Worm (Caenorhabditis elegans) whole organism, midembryonic: ENCODE data around the gene F47G9.4.

Source experiments
- T22C8.4 ChIP-seq: fragments of 200-800 bp; sonication (Bioruptor generic); IDR thresholded peaks from 2 replicates; pipeline ENCODE4 v1.3.6; 2022; ENCODE audit warnings: missing genetic modification characterization, missing compliant biosample characterization
- flt-1 ChIP-seq: fragments of 200-800 bp; sonication (Bioruptor generic); IDR thresholded peaks from 2 replicates; pipeline ENCODE4 v1.3.6; 2022; ENCODE audit warnings: missing genetic modification characterization, missing compliant biosample characterization
- klf-2 ChIP-seq: fragments of 200-800 bp; sonication (Bioruptor generic); conservative IDR thresholded peaks from 2 replicates; pipeline ENCODE4 v1.3.6; 2022; ENCODE audit warnings: missing genetic modification reagents, missing genetic modification characterization, missing compliant biosample characterization
- med-1 ChIP-seq: sonication (generic microtip); optimal IDR thresholded peaks from 2 replicates; lab custom pipeline; 2017; ENCODE audit warnings: missing genetic modification characterization, mild to moderate bottlenecking, missing compliant biosample characterization, antibody characterized with exemption, missing genetic modification reagents; ENCODE audit not compliant: insufficient read depth
- ref-1 ChIP-seq: fragments of 200-800 bp; sonication (Bioruptor generic); conservative IDR thresholded peaks from 2 replicates; pipeline ENCODE4 v1.3.6; 2022; ENCODE audit warnings: missing genetic modification reagents, missing genetic modification characterization, missing compliant biosample characterization
- ztf-23 ChIP-seq: fragments of 200-800 bp; sonication (Bioruptor generic); IDR thresholded peaks from 2 replicates; pipeline ENCODE4 v1.3.6; 2022; ENCODE audit warnings: missing genetic modification reagents, missing genetic modification characterization, missing compliant biosample characterization
- ztf-29 ChIP-seq: fragments of 200-800 bp; sonication (Bioruptor generic); IDR thresholded peaks from 2 replicates; pipeline ENCODE4 v1.3.6; 2022; ENCODE audit warnings: missing genetic modification reagents, missing genetic modification characterization, missing compliant biosample characterization

ce11 chrV:11292682-11293081 is 28.9 kb downstream of the F47G9.4 start:
- TF ChIP-seq ref-1 (GFP tag; lab: Robert Waterston, UW) (no peak), ztf-23 (GFP tag; lab: Robert Waterston, UW) (no peak), klf-2 (GFP tag; lab: Robert Waterston, UW) (no peak), med-1 (GFP tag; lab: Kevin White, UChicago) (no peak), ztf-29 (GFP tag; lab: Robert Waterston, UW) (no peak), flt-1 (GFP tag; lab: Robert Waterston, UW) (no peak), T22C8.4 (GFP tag; lab: Robert Waterston, UW) (no peak)
